Worm (Caenorhabditis elegans) whole organism, late embryonic: ENCODE results near the gene par-3.

Experiments used
- C08G9.2 ChIP-seq: sonication (generic microtip); optimal IDR thresholded peaks from 2 replicates; lab custom pipeline; 2016; ENCODE audit warnings: mild to moderate bottlenecking, missing genetic modification characterization, moderate library complexity, missing compliant biosample characterization
- C38D4.7 ChIP-seq: fragments of 200-800 bp; sonication (Bioruptor generic); optimal IDR thresholded peaks from 2 replicates; lab custom pipeline; 2018; ENCODE audit warnings: mild to moderate bottlenecking, missing genetic modification characterization, moderate library complexity, missing compliant biosample characterization
- F13H6.1 ChIP-seq: sonication (generic microtip); optimal IDR thresholded peaks from 2 replicates; lab custom pipeline; 2016; ENCODE audit warnings: missing genetic modification characterization, missing compliant biosample characterization
- K02D7.2 ChIP-seq: sonication (generic microtip); optimal IDR thresholded peaks from 2 replicates; lab custom pipeline; 2017; ENCODE audit warnings: mild to moderate bottlenecking, missing genetic modification characterization, missing compliant biosample characterization
- T23F11.4 ChIP-seq: fragments of 200-800 bp; sonication (Bioruptor generic); optimal IDR thresholded peaks from 2 replicates; lab custom pipeline; 2018; ENCODE audit warnings: mild to moderate bottlenecking, missing genetic modification characterization, missing compliant biosample characterization
- ama-1 ChIP-seq: fragments of 150-350 bp; optimal IDR thresholded peaks from 2 replicates; lab custom pipeline; 2014
- ceh-14 ChIP-seq: sonication (generic microtip); optimal IDR thresholded peaks from 2 replicates; lab custom pipeline; 2016; ENCODE audit warnings: missing genotype, missing genetic modification characterization, missing compliant biosample characterization
- ceh-19 ChIP-seq: fragments of 200-800 bp; sonication (Bioruptor generic); optimal IDR thresholded peaks from 2 replicates; lab custom pipeline; 2018; ENCODE audit warnings: mild to moderate bottlenecking, missing genetic modification characterization, missing compliant biosample characterization
- ceh-30 ChIP-seq: fragments of 150-350 bp; optimal IDR thresholded peaks from 2 replicates; lab custom pipeline; 2014; ENCODE audit warnings: missing biosample characterization, missing genetic modification characterization
- ceh-31 ChIP-seq: sonication (generic microtip); optimal IDR thresholded peaks from 2 replicates; lab custom pipeline; 2016; ENCODE audit warnings: missing genetic modification characterization, missing compliant biosample characterization
- ceh-48 ChIP-seq: sonication (generic microtip); optimal IDR thresholded peaks from 2 replicates; lab custom pipeline; 2016; ENCODE audit warnings: missing genetic modification characterization, inconsistent platforms, missing compliant biosample characterization
- ceh-6 ChIP-seq: fragments of 200-800 bp; sonication (Bioruptor generic); optimal IDR thresholded peaks from 2 replicates; lab custom pipeline; 2018; ENCODE audit warnings: mild to moderate bottlenecking, missing genetic modification characterization, missing compliant biosample characterization
- ceh-9 ChIP-seq: sonication (generic microtip); optimal IDR thresholded peaks from 2 replicates; lab custom pipeline; 2016; ENCODE audit warnings: mild to moderate bottlenecking, missing genetic modification characterization, inconsistent platforms, missing compliant biosample characterization
- dmd-4 ChIP-seq: sonication (generic microtip); optimal IDR thresholded peaks from 2 replicates; lab custom pipeline; 2016; ENCODE audit warnings: borderline replicate concordance, missing genetic modification characterization, missing compliant biosample characterization
- elt-2 ChIP-seq: sonication (generic microtip); optimal IDR thresholded peaks from 2 replicates; lab custom pipeline; 2016; ENCODE audit warnings: missing genetic modification reagents, missing genetic modification characterization, missing compliant biosample characterization
- elt-4 ChIP-seq: sonication (generic microtip); optimal IDR thresholded peaks from 2 replicates; lab custom pipeline; 2016; ENCODE audit warnings: missing genetic modification characterization, missing compliant biosample characterization
- ets-4 ChIP-seq: sonication (generic microtip); optimal IDR thresholded peaks from 2 replicates; lab custom pipeline; 2016; ENCODE audit warnings: missing genetic modification characterization, missing compliant biosample characterization
- eyg-1 ChIP-seq: sonication (generic microtip); optimal IDR thresholded peaks from 2 replicates; lab custom pipeline; 2016; ENCODE audit warnings: missing genotype, missing genetic modification characterization, missing compliant biosample characterization
- fkh-10 ChIP-seq: fragments of 150-350 bp; optimal IDR thresholded peaks from 2 replicates; lab custom pipeline; 2014; ENCODE audit warnings: missing biosample characterization, missing genetic modification reagents, missing genetic modification characterization
- hlh-15 ChIP-seq: sonication (generic microtip); optimal IDR thresholded peaks from 2 replicates; lab custom pipeline; 2016; ENCODE audit warnings: missing genetic modification characterization, missing compliant biosample characterization
- hlh-8 ChIP-seq: sonication (generic microtip); optimal IDR thresholded peaks from 2 replicates; lab custom pipeline; 2016; ENCODE audit warnings: missing genotype, missing genetic modification characterization, missing compliant biosample characterization
- madf-2 ChIP-seq: sonication (generic microtip); optimal IDR thresholded peaks from 2 replicates; lab custom pipeline; 2017; ENCODE audit warnings: missing genetic modification characterization, missing compliant biosample characterization
- mec-3 ChIP-seq: sonication (generic microtip); optimal IDR thresholded peaks from 2 replicates; lab custom pipeline; 2016; ENCODE audit warnings: borderline replicate concordance, missing genetic modification characterization, missing compliant biosample characterization
- nfya-1 ChIP-seq: sonication (generic microtip); optimal IDR thresholded peaks from 2 replicates; lab custom pipeline; 2017; ENCODE audit warnings: missing genetic modification characterization, mild to moderate bottlenecking, missing compliant biosample characterization, antibody characterized with exemption, moderate library complexity
- npax-4 ChIP-seq: sonication (generic microtip); optimal IDR thresholded peaks from 2 replicates; lab custom pipeline; 2016; ENCODE audit warnings: missing genetic modification characterization, missing compliant biosample characterization
- pha-2 ChIP-seq: sonication (generic microtip); optimal IDR thresholded peaks from 2 replicates; lab custom pipeline; 2017; ENCODE audit warnings: mild to moderate bottlenecking, missing genetic modification characterization, missing compliant biosample characterization
- pros-1 ChIP-seq: fragments of 150-350 bp; optimal IDR thresholded peaks from 2 replicates; lab custom pipeline; 2014; ENCODE audit warnings: missing biosample characterization, missing genetic modification reagents, missing genetic modification characterization
- ref-2 ChIP-seq: sonication (generic microtip); optimal IDR thresholded peaks from 2 replicates; lab custom pipeline; 2016; ENCODE audit warnings: missing genetic modification characterization, missing compliant biosample characterization
- rnt-1 ChIP-seq: sonication (generic microtip); optimal IDR thresholded peaks from 2 replicates; lab custom pipeline; 2016; ENCODE audit warnings: missing genetic modification characterization, missing compliant biosample characterization
- syd-9 ChIP-seq: sonication (generic microtip); optimal IDR thresholded peaks from 2 replicates; lab custom pipeline; 2016; ENCODE audit warnings: mild to moderate bottlenecking, missing genetic modification characterization, moderate library complexity, missing compliant biosample characterization
- ttx-3 ChIP-seq: sonication (generic microtip); optimal IDR thresholded peaks from 2 replicates; lab custom pipeline; 2016; ENCODE audit warnings: missing genetic modification reagents, missing genetic modification characterization, missing compliant biosample characterization
- unc-42 ChIP-seq: sonication (generic microtip); optimal IDR thresholded peaks from 2 replicates; lab custom pipeline; 2016; ENCODE audit warnings: missing genotype, missing genetic modification characterization, missing compliant biosample characterization
- unc-86 ChIP-seq: sonication (generic microtip); optimal IDR thresholded peaks from 2 replicates; lab custom pipeline; 2016; ENCODE audit warnings: missing genetic modification characterization, missing compliant biosample characterization
- zip-5 ChIP-seq: sonication (generic microtip); optimal IDR thresholded peaks from 2 replicates; lab custom pipeline; 2016; ENCODE audit warnings: missing genetic modification characterization, missing compliant biosample characterization

Gene par-3

DNA sequence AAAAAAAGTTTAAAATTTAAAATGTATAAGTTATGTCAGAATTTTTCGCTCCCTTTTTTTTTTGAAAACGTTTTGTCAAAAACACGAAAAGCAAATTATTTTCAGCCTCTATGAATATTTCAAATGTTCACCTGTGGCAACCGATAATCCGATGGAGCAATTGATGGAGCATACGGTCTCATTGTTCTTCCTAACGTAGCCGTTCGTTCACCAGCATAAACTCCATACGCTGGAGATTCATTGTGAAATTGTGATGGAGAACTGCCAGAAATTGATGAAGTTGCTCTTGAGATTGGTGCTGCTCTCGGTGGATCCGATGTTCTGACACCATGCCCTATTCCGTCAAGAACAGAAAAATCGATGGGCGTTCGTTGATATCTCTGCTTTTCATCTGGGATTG, 27.8 kb downstream of the par-3 start:
- TF ChIP-seq rnt-1 (tag; lab: Kevin White, UChicago) (no peak), mec-3 (tag; lab: Kevin White, UChicago) (no peak), C38D4.7 (GFP tag; lab: Kevin White, UChicago) (no peak), hlh-15 (tag; lab: Kevin White, UChicago) (no peak), ceh-6 (GFP tag; lab: Kevin White, UChicago) (no peak), F13H6.1 (tag; lab: Kevin White, UChicago) (no peak), ttx-3 (tag; lab: Kevin White, UChicago) (no peak), pha-2 (tag; lab: Kevin White, UChicago) (no peak), ceh-48 (tag; lab: Kevin White, UChicago) (no peak), ceh-31 (tag; lab: Kevin White, UChicago) (no peak), hlh-8 (no peak), dmd-4 (no peak)

DNA sequence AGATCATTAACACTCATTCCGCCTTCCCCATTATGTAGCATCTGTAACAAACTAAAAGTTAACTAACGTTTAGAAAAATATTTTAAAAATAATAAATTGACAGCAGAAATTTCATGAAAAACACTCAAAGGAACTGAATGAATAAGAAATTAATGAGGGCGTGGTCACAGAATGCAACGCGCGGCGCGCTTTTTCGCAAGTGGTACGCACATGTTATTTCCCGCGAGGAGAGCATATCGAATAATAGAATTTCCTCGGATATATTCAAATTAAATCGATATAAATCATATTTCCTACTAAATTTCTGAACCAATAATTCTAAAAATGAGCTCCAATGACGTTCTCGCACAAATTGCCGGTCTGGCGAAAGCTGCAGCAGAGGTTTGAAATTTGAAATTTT, 28.7 kb downstream of the par-3 start, which contains the start of the genes abi-1 and arle-14:
Gene abi-1, minus strand, starts transcription at position 51 of the 400 bp plus-strand sequence.
Gene arle-14, plus strand, starts transcription at position 217 of the 400 bp plus-strand sequence.
- TF ChIP-seq npax-4 (tag; lab: Kevin White, UChicago) (no peak), unc-42 (tag; lab: Kevin White, UChicago) (peak; percentile 54), nfya-1 (tag; lab: Kevin White, UChicago) (peak; percentile 7), eyg-1 (tag; lab: Kevin White, UChicago) (no peak), elt-2 (no peak), zip-5 (tag; lab: Kevin White, UChicago) (no peak), pros-1 (no peak), ceh-30 (tag; lab: Kevin White, UChicago) (no peak), ttx-3 (tag; lab: Kevin White, UChicago) (peak; percentile 19), ets-4 (peak; percentile 11), ceh-31 (tag; lab: Kevin White, UChicago) (peak; percentile 20)
- TF ChIP-seq, all 69 proteins: peak for 5

DNA sequence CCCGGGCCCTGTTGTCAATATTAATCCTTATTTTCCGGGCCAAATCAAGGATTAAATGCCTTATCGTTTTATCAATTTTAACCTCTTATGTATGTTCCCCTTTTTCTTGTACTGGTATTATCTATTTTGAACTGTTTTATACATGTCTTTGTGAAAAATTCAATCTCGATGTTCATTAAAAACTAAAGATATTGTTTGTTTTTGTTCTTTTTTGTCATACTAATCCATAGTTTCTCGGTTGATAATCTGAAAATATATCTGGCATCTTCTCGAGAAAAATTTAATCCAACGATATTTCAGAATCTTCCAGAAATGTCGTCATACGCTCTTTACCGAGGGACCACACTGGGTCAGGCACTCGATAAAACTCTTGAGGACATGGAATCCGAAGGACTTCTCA, 29.7 kb downstream of the par-3 start, which contains the start of gene B0336.13:
Gene B0336.13, plus strand, starts transcription at position 301 of the 400 bp plus-strand sequence.
- TF ChIP-seq unc-86 (tag; lab: Kevin White, UChicago) (no peak), ama-1 (lab: Kevin White, UChicago) (no peak), nfya-1 (tag; lab: Kevin White, UChicago) (no peak), dmd-4 (no peak)
- TF ChIP-seq, all 69 proteins: peak for 0

DNA sequence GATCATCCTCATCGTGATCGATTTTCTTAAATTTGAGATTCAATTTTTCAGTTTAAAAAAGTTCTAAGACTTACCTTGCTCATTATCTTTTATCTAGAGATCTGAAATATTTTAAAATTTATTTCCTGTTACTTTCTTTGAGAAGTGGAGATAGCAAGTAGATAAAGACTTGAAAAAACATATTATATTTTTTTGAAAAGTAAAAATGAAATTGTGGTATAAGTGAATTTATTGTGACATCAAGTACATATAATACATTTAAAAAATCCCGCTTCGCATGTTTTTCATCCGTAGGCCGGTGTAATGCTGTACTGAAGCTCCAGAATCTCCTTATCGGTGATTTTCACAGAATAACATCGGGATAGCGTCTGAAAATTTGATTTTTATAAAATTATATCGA, 33.2 kb downstream of the par-3 start, which contains the start of gene B0336.7:
Gene B0336.7, minus strand, starts transcription at position 101 of the 400 bp plus-strand sequence.
- TF ChIP-seq pha-2 (tag; lab: Kevin White, UChicago) = no peak
- no peak for TF ChIP-seq ceh-14
- no peak for TF ChIP-seq K02D7.2 (tag; lab: Kevin White, UChicago)
- TF ChIP-seq syd-9 = no peak
- TF ChIP-seq madf-2 = no peak
- TF ChIP-seq C38D4.7 (GFP tag; lab: Kevin White, UChicago) = no peak
- no peak for TF ChIP-seq elt-4 (tag; lab: Kevin White, UChicago)
- no peak for TF ChIP-seq ama-1 (lab: Kevin White, UChicago)
- TF ChIP-seq C08G9.2 = no peak
- no peak for TF ChIP-seq ceh-6 (GFP tag; lab: Kevin White, UChicago)
- no peak for TF ChIP-seq pros-1
- TF ChIP-seq T23F11.4 (GFP tag; lab: Kevin White, UChicago) = no peak
- no peak for TF ChIP-seq ceh-19
- TF ChIP-seq ref-2 (tag; lab: Kevin White, UChicago) = no peak
- TF ChIP-seq fkh-10 (GFP tag; lab: Kevin White, UChicago) = no peak
- no peak for TF ChIP-seq ets-4

DNA sequence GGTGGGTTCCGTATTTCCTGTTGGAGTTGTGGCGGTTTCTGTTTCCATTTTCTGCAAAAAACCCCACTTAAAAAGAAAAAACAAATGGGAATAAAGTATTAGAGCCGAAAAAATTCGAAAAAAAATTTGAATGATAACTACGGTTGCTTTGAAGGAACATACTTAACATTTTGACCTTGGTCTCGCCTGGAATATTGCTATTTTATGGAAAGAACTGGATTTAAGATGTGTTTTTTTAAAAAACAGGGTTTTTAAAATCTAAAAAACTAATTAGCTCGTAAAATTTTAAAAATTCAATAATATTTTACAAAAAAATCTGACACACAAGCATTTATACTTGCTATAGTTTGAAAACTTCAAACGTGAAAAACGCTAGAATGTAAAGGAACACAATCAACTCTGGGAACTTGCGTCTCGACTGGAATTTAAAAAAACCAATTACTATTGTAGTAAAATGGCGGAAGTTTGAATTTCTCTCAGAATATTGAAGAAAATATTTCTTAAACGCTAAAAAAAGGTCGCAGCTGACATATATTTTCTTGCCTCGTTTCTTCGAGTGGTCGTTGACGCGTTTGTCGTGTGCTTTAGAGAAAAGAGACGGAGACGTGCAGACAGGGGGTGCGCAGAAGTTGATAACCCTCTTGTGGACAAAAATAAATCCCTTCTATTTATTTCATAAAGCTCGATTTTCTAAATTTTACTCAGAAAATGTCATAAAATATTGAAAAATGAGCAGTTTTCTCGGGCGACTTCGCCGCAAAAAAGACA, 34.1 kb downstream of the par-3 start, which contains the start of the genes lgg-3 and rgs-5:
Gene lgg-3, minus strand, starts transcription at position 51 of the 768 bp plus-strand sequence.
Gene rgs-5, plus strand, starts transcription at position 593 of the 768 bp plus-strand sequence.
- TF ChIP-seq unc-42 (tag; lab: Kevin White, UChicago) (peak; percentile 18), ceh-9 (tag; lab: Kevin White, UChicago) (no peak), ets-4 (peak; percentile 2), nfya-1 (tag; lab: Kevin White, UChicago) (peak; percentile 21), K02D7.2 (tag; lab: Kevin White, UChicago) (no peak)
